Fruit fly (Drosophila melanogaster) S2 (cell line): ENCODE measurements around the gene Cyp4d8.

Experiments used
- CG8478 ChIP-seq: fragments of >200 bp; optimal IDR thresholded peaks from 2 replicates; lab custom pipeline; 2018
- CTCF ChIP-seq, 2 experiments: fragments of >200 bp; optimal IDR thresholded peaks; 2 replicates each; lab custom pipeline; 2018

dm6 chr3L:7545562-7545961, 49.6 kb upstream of the Cyp4d8 start:
- TF ChIP-seq CG8478 (lab: Kevin White, UChicago) (no peak), CTCF (optimal IDR thresholded peaks at IDR 0.05; lab: Kevin White, UChicago) (no peak)
